Fruit fly (Drosophila melanogaster) whole organism, prepupa: ENCODE data around the gene Bulli.

Experiments
- Blimp-1 ChIP-seq: fragments of 200-800 bp; sonication (Bioruptor generic); optimal IDR thresholded peaks from 3 replicates; lab custom pipeline; 2017; ENCODE audit warnings: missing biosample characterization, missing genetic modification characterization, mild to moderate bottlenecking, moderate library complexity, missing genetic modification reagents
- CG11762 ChIP-seq: fragments of 200-800 bp; sonication (Bioruptor generic); optimal IDR thresholded peaks from 3 replicates; lab custom pipeline; 2016; ENCODE audit warnings: missing biosample characterization, missing genetic modification characterization; ENCODE audit not compliant: insufficient read depth
- CG11902 ChIP-seq: fragments of 200-800 bp; sonication (Bioruptor generic); optimal IDR thresholded peaks from 3 replicates; lab custom pipeline; 2016; ENCODE audit warnings: missing biosample characterization, missing genetic modification characterization
- CG15336 ChIP-seq: fragments of 200-800 bp; sonication (Bioruptor generic); IDR thresholded peaks from 2 replicates; pipeline ENCODE4 v1.3.6; 2022; ENCODE audit warnings: missing biosample characterization, missing genetic modification characterization
- CG16779 ChIP-seq: fragments of 200-800 bp; sonication (Bioruptor generic); optimal IDR thresholded peaks from 3 replicates; lab custom pipeline; 2017; ENCODE audit warnings: missing biosample characterization, mild to moderate bottlenecking, missing genetic modification characterization
- CG31627 ChIP-seq: fragments of 200-800 bp; sonication (Bioruptor generic); optimal IDR thresholded peaks from 3 replicates; lab custom pipeline; 2016; ENCODE audit warnings: missing biosample characterization, missing genetic modification characterization
- CG32006 ChIP-seq: fragments of 200-800 bp; sonication (Bioruptor generic); optimal IDR thresholded peaks from 3 replicates; lab custom pipeline; 2017; ENCODE audit warnings: missing biosample characterization, mild to moderate bottlenecking, missing genetic modification characterization
- CG34406 ChIP-seq: fragments of 200-800 bp; sonication (Bioruptor generic); optimal IDR thresholded peaks from 3 replicates; lab custom pipeline; 2016; ENCODE audit warnings: missing biosample characterization, missing genetic modification characterization
- CG3919 ChIP-seq: fragments of 200-800 bp; sonication (Bioruptor generic); optimal IDR thresholded peaks from 3 replicates; lab custom pipeline; 2016; ENCODE audit warnings: missing biosample characterization, missing genetic modification characterization
- CG6163 ChIP-seq: fragments of 200-800 bp; sonication (Bioruptor generic); IDR thresholded peaks from 3 replicates; pipeline ENCODE4 v1.3.6; 2022; ENCODE audit warnings: missing biosample characterization, missing genetic modification characterization
- CG6276 ChIP-seq: fragments of 200-800 bp; sonication (Bioruptor generic); optimal IDR thresholded peaks from 2 replicates; lab custom pipeline; 2017; ENCODE audit warnings: missing biosample characterization, mild to moderate bottlenecking, missing genetic modification characterization
- CG6792 ChIP-seq: fragments of 200-800 bp; sonication (Bioruptor generic); optimal IDR thresholded peaks from 3 replicates; lab custom pipeline; 2016; ENCODE audit warnings: missing biosample characterization, missing genetic modification characterization
- CG6854 ChIP-seq: fragments of 200-800 bp; sonication (Bioruptor generic); optimal IDR thresholded peaks from 2 replicates; lab custom pipeline; 2017; ENCODE audit warnings: missing biosample characterization, mild to moderate bottlenecking, missing genetic modification characterization
- CG7368 ChIP-seq: fragments of 200-800 bp; sonication (Bioruptor generic); optimal IDR thresholded peaks from 3 replicates; lab custom pipeline; 2016; ENCODE audit warnings: missing biosample characterization, missing genetic modification characterization
- CG8119 ChIP-seq: fragments of 200-800 bp; sonication (Bioruptor generic); IDR thresholded peaks from 3 replicates; pipeline ENCODE4 v1.3.6; 2022; ENCODE audit warnings: missing biosample characterization, missing genetic modification characterization
- CG8319 ChIP-seq: fragments of 200-800 bp; sonication (Bioruptor generic); optimal IDR thresholded peaks from 3 replicates; lab custom pipeline; 2016; ENCODE audit warnings: missing biosample characterization, missing genetic modification characterization
- CG8632 ChIP-seq: fragments of 200-800 bp; sonication (Bioruptor generic); optimal IDR thresholded peaks from 3 replicates; lab custom pipeline; 2016; ENCODE audit warnings: missing biosample characterization, missing genetic modification characterization
- Eip75B ChIP-seq: fragments of 200-800 bp; sonication (Bioruptor generic); optimal IDR thresholded peaks from 3 replicates; lab custom pipeline; 2016; ENCODE audit warnings: missing biosample characterization, missing genetic modification characterization
- Eip78C ChIP-seq: fragments of 200-800 bp; sonication (Bioruptor generic); peaks from one replicate; lab custom pipeline; 2016; ENCODE audit warnings: missing biosample characterization, missing genetic modification characterization
- Eip93F ChIP-seq: fragments of 200-800 bp; sonication (Bioruptor generic); optimal IDR thresholded peaks from 2 replicates; lab custom pipeline; 2016; ENCODE audit warnings: missing biosample characterization, mild to moderate bottlenecking, missing genetic modification characterization
- Hr38 ChIP-seq: sonication (Bioruptor generic); optimal IDR thresholded peaks from 2 replicates; lab custom pipeline; 2016; ENCODE audit warnings: missing biosample characterization, missing genetic modification characterization
- Sox102F ChIP-seq: fragments of 200-800 bp; sonication (Bioruptor generic); optimal IDR thresholded peaks from 2 replicates; lab custom pipeline; 2016; ENCODE audit warnings: missing biosample characterization, mild to moderate bottlenecking, missing genetic modification characterization
- Sox14 ChIP-seq: fragments of 200-800 bp; sonication (Bioruptor generic); optimal IDR thresholded peaks from 3 replicates; lab custom pipeline; 2016; ENCODE audit warnings: missing biosample characterization, missing genetic modification characterization
- acj6 ChIP-seq: fragments of 200-800 bp; sonication (Bioruptor generic); optimal IDR thresholded peaks from 3 replicates; lab custom pipeline; 2016; ENCODE audit warnings: missing biosample characterization, missing genetic modification characterization
- cyc ChIP-seq: fragments of 200-800 bp; sonication (Bioruptor generic); optimal IDR thresholded peaks from 3 replicates; lab custom pipeline; 2016; ENCODE audit warnings: missing biosample characterization, missing genetic modification characterization
- eg ChIP-seq: fragments of 200-800 bp; sonication (Bioruptor generic); IDR thresholded peaks from 3 replicates; pipeline ENCODE4 v1.3.6; 2022; ENCODE audit warnings: missing biosample characterization, missing genetic modification characterization
- esn ChIP-seq: fragments of 200-800 bp; sonication (Bioruptor generic); optimal IDR thresholded peaks from 2 replicates; lab custom pipeline; 2016; ENCODE audit warnings: missing biosample characterization, mild to moderate bottlenecking, missing genetic modification characterization, moderate library complexity
- fd59A ChIP-seq: fragments of 200-800 bp; sonication (Bioruptor generic); optimal IDR thresholded peaks from 2 replicates; lab custom pipeline; 2017; ENCODE audit warnings: missing biosample characterization, mild to moderate bottlenecking, missing genetic modification characterization, missing genetic modification reagents
- fd85E ChIP-seq: fragments of 200-800 bp; sonication (Bioruptor generic); optimal IDR thresholded peaks from 3 replicates; lab custom pipeline; 2016; ENCODE audit warnings: missing biosample characterization, missing genetic modification characterization
- fkh ChIP-seq: fragments of 200-800 bp; sonication (Bioruptor generic); optimal IDR thresholded peaks from 3 replicates; lab custom pipeline; 2017; ENCODE audit warnings: missing biosample characterization, mild to moderate bottlenecking, missing genetic modification characterization, moderate library complexity
- net ChIP-seq: fragments of 200-800 bp; sonication (Bioruptor generic); optimal IDR thresholded peaks from 3 replicates; lab custom pipeline; 2016; ENCODE audit warnings: missing biosample characterization, missing genetic modification characterization
- ss ChIP-seq, 2 experiments: fragments of 200-800 bp; sonication (Bioruptor generic); optimal IDR thresholded peaks; 2 replicates in 1 of 2; 3 replicates in 1 of 2; lab custom pipeline; 2017 to 2018; ENCODE audit warnings: mild to moderate bottlenecking in 2 of 2, missing biosample characterization in 2 of 2, missing genetic modification characterization in 2 of 2, moderate library complexity in 1 of 2
- svp ChIP-seq: fragments of 200-800 bp; sonication (Bioruptor generic); peaks from one replicate; lab custom pipeline; 2016; ENCODE audit warnings: missing biosample characterization, missing genetic modification characterization
- topi ChIP-seq: fragments of 200-800 bp; sonication (Bioruptor generic); optimal IDR thresholded peaks from 3 replicates; lab custom pipeline; 2016; ENCODE audit warnings: missing biosample characterization, missing genetic modification characterization
- vri ChIP-seq: fragments of 200-800 bp; sonication (Bioruptor generic); optimal IDR thresholded peaks from 3 replicates; lab custom pipeline; 2016; ENCODE audit warnings: missing biosample characterization, mild to moderate bottlenecking, missing genetic modification characterization

Gene Bulli

DNA sequence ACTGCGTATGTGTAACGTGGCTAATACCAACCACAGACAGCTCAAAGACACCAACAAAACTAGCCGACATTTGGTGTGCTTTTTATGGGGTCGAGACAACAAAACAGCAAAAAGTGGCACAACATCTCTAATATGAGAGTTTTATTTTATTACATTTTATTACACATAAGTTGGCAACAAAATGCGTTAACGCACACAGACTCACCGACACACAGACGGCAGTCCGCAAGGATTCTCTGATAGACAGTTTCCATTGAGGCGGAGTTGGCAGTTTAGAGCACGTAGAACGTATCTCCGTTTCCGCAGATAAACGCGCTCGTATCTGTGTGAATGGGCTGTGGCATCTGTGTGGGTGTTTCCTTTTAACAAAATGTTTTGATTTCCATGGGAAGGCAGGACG lies 19.6 kb downstream of the Bulli start:
- TF ChIP-seq cyc (no peak), Sox14 (GFP tag; lab: Kevin White, UChicago) (no peak)

DNA sequence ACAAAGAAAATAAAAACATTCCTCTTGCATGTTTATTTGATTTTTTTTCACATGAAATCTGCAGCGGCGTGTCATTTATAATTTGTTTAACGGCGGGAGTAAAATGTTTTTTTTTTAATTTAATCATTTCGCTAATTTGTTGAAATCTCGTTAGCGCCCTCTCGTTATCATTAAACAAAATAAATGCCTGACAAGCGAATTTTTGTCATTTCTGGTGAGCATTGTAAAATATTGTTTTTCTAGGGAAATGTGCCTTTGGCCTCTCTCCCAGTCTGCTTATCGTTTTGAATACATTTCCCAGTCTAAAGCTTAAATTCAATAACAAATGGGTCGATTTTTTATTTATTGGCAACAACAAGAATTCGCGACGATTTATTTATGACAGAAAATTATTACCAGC lies 23.8 kb downstream of the Bulli start:
- TF ChIP-seq acj6 (GFP tag; lab: Kevin White, UChicago) (no peak), fd85E (GFP tag; lab: Kevin White, UChicago) (no peak), svp (GFP tag; lab: Kevin White, UChicago) (peak; percentile 94)

DNA sequence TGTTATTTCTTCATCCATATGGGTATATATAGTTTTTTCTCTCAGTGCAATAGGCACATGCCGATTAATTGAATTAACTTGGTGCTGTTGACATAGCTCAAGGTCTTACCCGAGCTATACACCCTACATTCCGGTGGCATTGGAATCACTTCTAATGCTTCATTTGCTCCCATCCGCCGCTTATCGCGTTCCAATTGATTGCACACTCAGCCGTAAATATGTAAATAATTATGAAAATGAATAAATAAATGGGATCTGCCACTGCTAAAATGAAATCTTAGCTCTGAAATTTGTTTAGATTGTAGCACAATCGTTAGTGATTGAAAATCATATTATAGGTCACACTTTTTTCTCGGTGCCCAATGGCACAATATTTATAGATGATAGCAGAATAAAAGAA lies 28.4 kb downstream of the Bulli start:
- no peak for TF ChIP-seq CG8119 (GFP tag; lab: Robert Waterston, UW)
- TF ChIP-seq ss (GFP tag; optimal IDR thresholded peaks at IDR 0.05; lab: Kevin White, UChicago), result no peak
- no peak for TF ChIP-seq CG3919 (GFP tag; lab: Kevin White, UChicago)
- TF ChIP-seq CG34406 (GFP tag; lab: Kevin White, UChicago), result no peak
- TF ChIP-seq CG31627 (GFP tag; lab: Kevin White, UChicago), result no peak
- no peak for TF ChIP-seq cyc
- no peak for TF ChIP-seq fd85E (GFP tag; lab: Kevin White, UChicago)
- TF ChIP-seq fd59A (GFP tag; lab: Kevin White, UChicago), result no peak
- no peak for TF ChIP-seq Hr38 (GFP tag; lab: Kevin White, UChicago)
- TF ChIP-seq topi (GFP tag; lab: Kevin White, UChicago), result no peak
- peak; percentile 53 for TF ChIP-seq fkh (GFP tag; lab: Kevin White, UChicago)
- TF ChIP-seq eg (GFP tag; lab: Robert Waterston, UW), result peak; percentile 42; the same call in 1 of the 3 replicates
- peak; percentile 22 for TF ChIP-seq CG32006

DNA sequence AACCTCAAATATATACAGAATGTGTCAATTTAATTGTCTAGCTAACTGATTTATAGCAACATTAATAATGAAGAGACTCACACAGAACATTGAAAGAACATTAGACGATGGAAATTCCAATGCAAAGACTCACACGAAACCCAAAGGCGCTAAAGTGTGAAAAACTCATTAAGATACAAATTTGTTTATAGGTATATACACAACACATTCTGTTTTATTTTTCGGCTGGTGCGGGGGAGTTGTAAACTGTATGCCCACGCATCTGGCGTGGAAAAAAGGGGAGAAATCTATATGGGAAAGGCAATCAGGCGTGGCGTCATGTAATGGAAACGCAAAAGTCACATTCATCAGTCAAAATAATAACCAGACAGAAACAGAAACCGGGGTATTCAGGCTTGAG lies 31.2 kb downstream of the Bulli start:
- TF ChIP-seq CG7368 (GFP tag; lab: Kevin White, UChicago) (no peak), CG11902 (GFP tag; lab: Kevin White, UChicago) (no peak), CG6276 (no peak)

DNA sequence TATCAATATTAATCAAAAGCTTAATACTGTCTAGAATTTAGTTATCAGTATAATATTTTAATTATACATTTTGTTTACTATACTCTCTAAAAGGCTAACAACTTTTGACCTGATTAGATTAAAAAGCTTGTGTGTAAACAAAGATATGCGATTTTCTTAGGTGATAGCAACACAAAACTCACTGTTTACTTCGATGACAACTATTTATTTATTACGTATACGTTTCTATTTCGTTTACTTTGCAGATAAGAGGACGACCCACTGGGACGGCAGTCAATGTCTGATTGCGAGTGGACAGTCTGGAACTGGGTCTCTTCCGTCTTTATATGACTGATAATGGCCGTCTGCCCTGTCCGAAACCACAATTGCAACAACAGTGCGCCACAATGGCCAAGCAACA lies 34.3 kb downstream of the Bulli start:
- TF ChIP-seq Eip75B (GFP tag; lab: Kevin White, UChicago), result no peak
- no peak for TF ChIP-seq CG8319 (GFP tag; lab: Kevin White, UChicago)
- peak; percentile 25 for TF ChIP-seq Eip78C
- peak; percentile 2 for TF ChIP-seq CG16779
- TF ChIP-seq fkh (GFP tag; lab: Kevin White, UChicago), result peak; percentile 86
- TF ChIP-seq CG6163 (GFP tag; lab: Robert Waterston, UW), result 0 out of 3 replicates have a peak, but pooled peaks have one; percentile 7
- 0 out of 2 replicates have a peak, but pooled peaks have one; percentile 24 for TF ChIP-seq CG15336
- peak; percentile 65 for TF ChIP-seq vri (GFP tag; lab: Kevin White, UChicago)

DNA sequence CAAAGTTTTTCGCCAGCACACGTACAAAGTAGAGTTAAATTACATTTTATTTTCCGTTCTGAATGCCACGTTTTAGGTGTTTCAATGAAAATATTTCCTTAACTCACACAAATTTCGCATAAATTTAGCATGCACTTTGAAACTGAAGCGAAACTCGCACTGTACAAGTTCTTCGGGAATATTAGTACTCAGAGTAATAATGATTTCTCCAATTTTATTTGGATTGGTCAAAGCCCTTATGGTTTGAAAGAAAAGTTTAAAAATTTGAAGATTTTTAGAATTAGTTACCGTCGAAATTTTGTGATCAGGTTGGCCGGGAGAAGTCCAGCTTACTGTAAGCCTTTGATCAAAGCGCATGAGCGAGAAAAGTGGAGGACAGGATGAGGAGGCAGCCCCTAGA lies 41.9 kb downstream of the Bulli start, which contains the start of gene betaTub65B:
TSS of gene betaTub65B (plus strand) at position 301 of the 400 bp plus-strand sequence.
- no peak for TF ChIP-seq CG11762 (GFP tag; lab: Kevin White, UChicago)
- no peak for TF ChIP-seq CG3919 (GFP tag; lab: Kevin White, UChicago)
- no peak for TF ChIP-seq Eip93F (GFP tag; lab: Kevin White, UChicago)
- no peak for TF ChIP-seq eg (GFP tag; lab: Robert Waterston, UW)
- TF ChIP-seq CG8119 (GFP tag; lab: Robert Waterston, UW), result no peak
- no peak for TF ChIP-seq Sox102F (GFP tag; lab: Kevin White, UChicago)
- TF ChIP-seq CG6276, result no peak
- TF ChIP-seq esn (GFP tag; lab: Kevin White, UChicago), result no peak
- TF ChIP-seq CG6854 (GFP tag; lab: Kevin White, UChicago), result no peak
- no peak for TF ChIP-seq CG7368 (GFP tag; lab: Kevin White, UChicago)
- no peak for TF ChIP-seq CG8632
- no peak for TF ChIP-seq CG11902 (GFP tag; lab: Kevin White, UChicago)
- TF ChIP-seq Eip78C, result no peak
- TF ChIP-seq CG16779, result no peak
- no peak for TF ChIP-seq net (GFP tag; lab: Kevin White, UChicago)
- no peak for TF ChIP-seq CG6792 (GFP tag; lab: Kevin White, UChicago)
- TF ChIP-seq Blimp-1, result no peak
- TF ChIP-seq, all 60 proteins: peak for 0
